Worm (Caenorhabditis elegans): ENCODE data around the gene copd-1.

The copd-1 gene

ce11 chrIII:6581585-6581984 lies 43.2 kb downstream of the copd-1 start, which contains the start of gene acr-21:
Gene acr-21 (plus strand): TSS chrIII:6581885.
- TF ChIP-seq lin-13 (tag; optimal IDR thresholded peaks at IDR 0.05) = no peak

- TF ChIP-seq ceh-43 (GFP tag; optimal IDR thresholded peaks at IDR 0.05) = no peak
- no peak for TF ChIP-seq lsy-2 (tag; optimal IDR thresholded peaks at IDR 0.05)
- TF ChIP-seq nhr-76 (tag; optimal IDR thresholded peaks at IDR 0.05) = no peak
- TF ChIP-seq mep-1 (tag; optimal IDR thresholded peaks at IDR 0.05) = no peak
- TF ChIP-seq cnd-1 (tag; optimal IDR thresholded peaks at IDR 0.05) = no peak
- TF ChIP-seq ham-2 (GFP tag; optimal IDR thresholded peaks at IDR 0.05) = no peak
- TF ChIP-seq blmp-1 (tag; optimal IDR thresholded peaks at IDR 0.05) = no peak
- TF ChIP-seq mab-5 (tag; optimal IDR thresholded peaks at IDR 0.05) = no peak
- no peak for TF ChIP-seq unc-120 (tag; optimal IDR thresholded peaks at IDR 0.05; ENCODE audit: poor library complexity, severe bottlenecking)
- TF ChIP-seq mls-2 (tag; optimal IDR thresholded peaks at IDR 0.05) = no peak
- no peak for TF ChIP-seq nhr-2 (tag; optimal IDR thresholded peaks at IDR 0.05)
- no peak for TF ChIP-seq pha-4 (tag; optimal IDR thresholded peaks at IDR 0.05)
- TF ChIP-seq lin-13 (tag; optimal IDR thresholded peaks at IDR 0.05) = no peak
- TF ChIP-seq elt-3 (tag; optimal IDR thresholded peaks at IDR 0.05) = no peak
These were observed 45.4 kb downstream of the copd-1 start, which contains the start of gene F27B3.8 for ce11 chrIII:6579398-6579797. Gene F27B3.8 (plus strand): TSS chrIII:6579698.

ce11 chrIII:6578505-6578904 lies 46.3 kb downstream of the copd-1 start, which contains the start of gene F27B3.6:
Gene F27B3.6 (minus strand): TSS chrIII:6578605.
- no peak for TF ChIP-seq unc-120 (tag; optimal IDR thresholded peaks at IDR 0.05; ENCODE audit: poor library complexity, severe bottlenecking)
- no peak for TF ChIP-seq bed-3 (GFP tag; optimal IDR thresholded peaks at IDR 0.05)
- no peak for TF ChIP-seq hlh-1 (tag; optimal IDR thresholded peaks at IDR 0.05)
- TF ChIP-seq ztf-11 (tag; optimal IDR thresholded peaks at IDR 0.05) = no peak
- no peak for TF ChIP-seq tbx-8 (GFP tag; optimal IDR thresholded peaks at IDR 0.05)
- TF ChIP-seq lsy-2 (tag; optimal IDR thresholded peaks at IDR 0.05) = no peak
- no peak for TF ChIP-seq unc-62 (GFP tag; optimal IDR thresholded peaks at IDR 0.05)
- no peak for TF ChIP-seq ceh-83 (GFP tag; optimal IDR thresholded peaks at IDR 0.05)
- no peak for TF ChIP-seq nhr-237 (tag; optimal IDR thresholded peaks at IDR 0.05)
- TF ChIP-seq mep-1 (tag; optimal IDR thresholded peaks at IDR 0.05) = no peak
- TF ChIP-seq elt-1 (tag; optimal IDR thresholded peaks at IDR 0.05; ENCODE audit: borderline replicate concordance, insufficient read depth) = no peak
- no peak for TF ChIP-seq zip-8 (tag; optimal IDR thresholded peaks at IDR 0.05)

ce11 chrIII:6577159-6577558 lies 47.6 kb downstream of the copd-1 start:
- TF ChIP-seq M03D4.4 (tag; optimal IDR thresholded peaks at IDR 0.05) (no peak), unc-39 (tag; optimal IDR thresholded peaks at IDR 0.05) (no peak), nhr-12 (tag; optimal IDR thresholded peaks at IDR 0.05) (no peak), pha-4 (tag; optimal IDR thresholded peaks at IDR 0.05) (no peak)

Measured in whole organism, mixed stage, embryonic.